Fruit fly (Drosophila melanogaster): Measurements from ENCODE around the gene CG43233.

- TF ChIP-seq CG7045 (GFP tag; optimal IDR thresholded peaks at IDR 0.05) (no peak), Hr96 (GFP tag; optimal IDR thresholded peaks at IDR 0.05) (no peak), CG1620 (GFP tag; optimal IDR thresholded peaks at IDR 0.05) (no peak), CG33017 (tag; optimal IDR thresholded peaks at IDR 0.05) (no peak), CG14711 (tag; optimal IDR thresholded peaks at IDR 0.05) (no peak), Clk (GFP tag; optimal IDR thresholded peaks at IDR 0.05) (no peak)
Measured at dm6 chr2L:20487723-20488122, 14.5 kb upstream of the CG43233 start.

All from whole organism, adult.